Fruit fly (Drosophila melanogaster): ENCODE data around the gene ais.

The ais gene

dm6 chr3L:17757156-17758083 lies 47.1 kb downstream of the ais start (continued):
- TF ChIP-seq Gsc (GFP tag; IDR thresholded peaks at IDR 0.05), result no peak
- TF ChIP-seq sug (tag; optimal IDR thresholded peaks at IDR 0.05), result no peak
- no peak for TF ChIP-seq schlank (tag; optimal IDR thresholded peaks at IDR 0.05)
- no peak for TF ChIP-seq gce (GFP tag; IDR thresholded peaks at IDR 0.05)
- no peak for TF ChIP-seq Dref (GFP tag; IDR thresholded peaks at IDR 0.05)
- TF ChIP-seq Bteb2 (GFP tag; optimal IDR thresholded peaks at IDR 0.05), result no peak
- TF ChIP-seq CG17359 (tag; optimal IDR thresholded peaks at IDR 0.05), result peak; percentile 69
- no peak for TF ChIP-seq bigmax (GFP tag; optimal IDR thresholded peaks at IDR 0.05)
- TF ChIP-seq CG16863 (GFP tag; optimal IDR thresholded peaks at IDR 0.05), result peak; percentile 67
- TF ChIP-seq CG6813 (GFP tag; optimal IDR thresholded peaks at IDR 0.05), result peak; percentile 74
- TF ChIP-seq hkb (optimal IDR thresholded peaks at IDR 0.05), result no peak
- peak; percentile 80 for TF ChIP-seq hkb (GFP tag; IDR thresholded peaks at IDR 0.05)
- TF ChIP-seq bab2 (GFP tag; optimal IDR thresholded peaks at IDR 0.05), result peak; percentile 46
- peak; percentile 35 for TF ChIP-seq NK7.1 (GFP tag; optimal IDR thresholded peaks at IDR 0.05)
- no peak for TF ChIP-seq zfh2 (GFP tag; optimal IDR thresholded peaks at IDR 0.05)
- TF ChIP-seq z (GFP tag; IDR thresholded peaks at IDR 0.05), result no peak
- TF ChIP-seq Mad (GFP tag; optimal IDR thresholded peaks at IDR 0.05), result peak; percentile 45
- TF ChIP-seq Ets97D (GFP tag; optimal IDR thresholded peaks at IDR 0.05), result peak; percentile 7
- peak; percentile 37 for TF ChIP-seq CG9817 (tag; optimal IDR thresholded peaks at IDR 0.05)
- no peak for TF ChIP-seq CG13894 (tag; optimal IDR thresholded peaks at IDR 0.05)
- TF ChIP-seq Eip74EF (GFP tag; optimal IDR thresholded peaks at IDR 0.05), result peak in 1 of 2 experiments; percentile 72
- peak; percentile 56 for TF ChIP-seq E2f1 (GFP tag; IDR thresholded peaks at IDR 0.05)
- peak; percentile 36 for TF ChIP-seq Hand (GFP tag; optimal IDR thresholded peaks at IDR 0.05)
- TF ChIP-seq CG6689 (GFP tag; IDR thresholded peaks at IDR 0.05), result peak; percentile 82
- TF ChIP-seq Hr3 (GFP tag; optimal IDR thresholded peaks at IDR 0.05), result peak; percentile 74
- peak; percentile 35 for TF ChIP-seq kay (GFP tag; optimal IDR thresholded peaks at IDR 0.05)
- TF ChIP-seq CG2199 (GFP tag; IDR thresholded peaks at IDR 0.05), result 0 out of 3 replicates have a peak, but pooled peaks have one; percentile 12
- peak; percentile 74 for TF ChIP-seq org-1 (GFP tag; optimal IDR thresholded peaks at IDR 0.05)
- TF ChIP-seq Trl (optimal IDR thresholded peaks at IDR 0.05), result peak in 1 of 2 experiments; percentile 63
- peak; percentile 56 for TF ChIP-seq Trl (GFP tag; optimal IDR thresholded peaks at IDR 0.05)
- peak; percentile 35 to 92 for TF ChIP-seq eve (GFP tag; optimal IDR thresholded peaks at IDR 0.05)
- TF ChIP-seq row (GFP tag; IDR thresholded peaks at IDR 0.05), result peak; percentile 83
- peak; percentile 48 for TF ChIP-seq H2.0 (GFP tag; IDR thresholded peaks at IDR 0.05)
- TF ChIP-seq CG6175 (GFP tag; IDR thresholded peaks at IDR 0.05), result no peak
- no peak for TF ChIP-seq br (optimal IDR thresholded peaks at IDR 0.05)
- TF ChIP-seq Vsx1 (GFP tag; optimal IDR thresholded peaks at IDR 0.05), result peak; percentile 63
- peak; percentile 44 for TF ChIP-seq Atf3 (GFP tag; optimal IDR thresholded peaks at IDR 0.05)
- no peak for TF ChIP-seq Dfd (GFP tag; optimal IDR thresholded peaks at IDR 0.05)
- peak; percentile 79 for TF ChIP-seq az2 (GFP tag; optimal IDR thresholded peaks at IDR 0.05)
- TF ChIP-seq Ada2b (GFP tag; IDR thresholded peaks at IDR 0.05), result peak; percentile 37; the same call in 1 of the 2 replicates
- TF ChIP-seq Kr (GFP tag; optimal IDR thresholded peaks at IDR 0.05), result peak; percentile 73
- TF ChIP-seq CG43689 (GFP tag; IDR thresholded peaks at IDR 0.05), result no peak
- peak; percentile 90 for TF ChIP-seq gsb-n (tag; optimal IDR thresholded peaks at IDR 0.05)
- peak; percentile 55 for TF ChIP-seq Deaf1 (tag; optimal IDR thresholded peaks at IDR 0.05)
- TF ChIP-seq lmd (GFP tag; IDR thresholded peaks at IDR 0.05), result peak; percentile 57
- no peak for TF ChIP-seq inv (GFP tag; IDR thresholded peaks at IDR 0.05; ENCODE audit: partially characterized antibody)
- peak; percentile 80 for TF ChIP-seq grau (tag; optimal IDR thresholded peaks at IDR 0.05)
- TF ChIP-seq MBD-R2 (GFP tag; IDR thresholded peaks at IDR 0.05), result no peak
- TF ChIP-seq pho (GFP tag; optimal IDR thresholded peaks at IDR 0.05), result no peak
- TF ChIP-seq CG34422 (GFP tag; IDR thresholded peaks at IDR 0.05), result peak; percentile 72; the same call in 2 of the 3 replicates
- peak; percentile 90 for TF ChIP-seq CG4424 (GFP tag; optimal IDR thresholded peaks at IDR 0.05)

All from whole organism, embryonic.